Worm (Caenorhabditis elegans) whole organism, late embryonic: Measurements from ENCODE around the gene clx-1.

ENCODE experiments used
- che-1 ChIP-seq: sonication (generic microtip); optimal IDR thresholded peaks from 2 replicates; lab custom pipeline; 2016; ENCODE audit warnings: mild to moderate bottlenecking, missing genetic modification characterization, missing compliant biosample characterization
- lim-6 ChIP-seq: sonication (generic microtip); optimal IDR thresholded peaks from 2 replicates; lab custom pipeline; 2016; ENCODE audit warnings: missing genetic modification characterization, missing compliant biosample characterization

DNA sequence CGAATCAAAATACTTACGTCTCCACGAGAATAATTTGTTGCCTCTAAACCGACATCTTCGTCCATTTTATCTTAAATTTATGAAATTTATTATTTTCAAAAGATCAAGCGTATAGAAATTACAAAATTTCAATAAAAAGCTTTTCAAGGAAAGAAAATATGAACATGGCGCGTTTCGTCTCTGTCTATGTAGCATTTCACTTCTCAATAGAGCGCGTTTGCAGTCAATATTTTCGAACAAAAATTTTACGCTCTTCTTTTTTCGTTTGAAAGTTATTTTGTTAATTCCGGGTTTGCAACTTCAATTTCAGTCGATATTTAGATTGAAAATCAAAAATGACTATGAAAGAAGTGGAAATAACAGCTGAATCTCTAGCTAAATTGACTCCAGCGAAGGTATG, 39.8 kb downstream of the clx-1 start, which contains the start of the genes hcf-1 and swd-2.2:
- TF ChIP-seq lim-6 (tag; lab: Kevin White, UChicago) (no peak), che-1 (tag; lab: Kevin White, UChicago) (no peak)
